Fruit fly (Drosophila melanogaster) whole organism, embryonic: ENCODE measurements around the gene Atg5.

Experiments
- Ada2b ChIP-seq: fragments of 200-800 bp; sonication (Bioruptor generic); IDR thresholded peaks from 2 replicates; pipeline ENCODE4 v1.3.6; 2022; ENCODE audit warnings: missing biosample characterization, missing genetic modification characterization
- Atf-2 ChIP-seq: fragments of 200-800 bp; sonication (Bioruptor generic); optimal IDR thresholded peaks from 2 replicates; lab custom pipeline; 2016; ENCODE audit warnings: missing biosample characterization, missing genetic modification characterization
- Atf6 ChIP-seq: fragments of 200-800 bp; sonication (Bioruptor generic); IDR thresholded peaks from 2 replicates; pipeline ENCODE4 v1.3.6; 2022; ENCODE audit warnings: missing biosample characterization, missing genetic modification characterization
- Blimp-1 ChIP-seq: fragments of 200-800 bp; sonication (Bioruptor generic); optimal IDR thresholded peaks from 3 replicates; lab custom pipeline; 2018; ENCODE audit warnings: missing biosample characterization, missing genetic modification characterization, mild to moderate bottlenecking, moderate library complexity, missing genetic modification reagents
- CG10462 ChIP-seq: fragments of 200-800 bp; sonication (Bioruptor generic); optimal IDR thresholded peaks from 2 replicates; lab custom pipeline; 2016; ENCODE audit warnings: missing biosample characterization, missing genetic modification characterization
- CG11247 ChIP-seq: fragments of 200-800 bp; sonication (Bioruptor generic); IDR thresholded peaks from 2 replicates; pipeline ENCODE4 v1.3.6; 2022; ENCODE audit warnings: missing biosample characterization, missing genetic modification characterization
- CG11560 ChIP-seq: fragments of 200-800 bp; sonication (Bioruptor generic); IDR thresholded peaks from 3 replicates; pipeline ENCODE4 v1.3.6; 2022; ENCODE audit warnings: missing biosample characterization, missing genetic modification characterization
- CG12071 ChIP-seq: fragments of 200-800 bp; sonication (Bioruptor generic); optimal IDR thresholded peaks from 3 replicates; lab custom pipeline; 2018; ENCODE audit warnings: missing biosample characterization, mild to moderate bottlenecking, missing genetic modification characterization
- CG12155 ChIP-seq: fragments of 200-800 bp; sonication (Bioruptor generic); optimal IDR thresholded peaks from 3 replicates; lab custom pipeline; 2016; ENCODE audit warnings: missing biosample characterization, missing genetic modification characterization
- CG14050 ChIP-seq: fragments of 200-800 bp; sonication (Bioruptor generic); IDR thresholded peaks from 3 replicates; pipeline ENCODE4 v1.3.6; 2022; ENCODE audit warnings: missing biosample characterization, missing genetic modification characterization
- CG14441 ChIP-seq: fragments of 200-800 bp; sonication (Bioruptor generic); IDR thresholded peaks from 2 replicates; pipeline ENCODE4 v1.3.6; 2022; ENCODE audit warnings: missing biosample characterization, missing genetic modification characterization
- CG1529 ChIP-seq: fragments of 200-800 bp; sonication (Bioruptor generic); optimal IDR thresholded peaks from 3 replicates; lab custom pipeline; 2018; ENCODE audit warnings: missing biosample characterization, missing genetic modification characterization
- CG15479 ChIP-seq: fragments of 200-800 bp; sonication (Bioruptor generic); optimal IDR thresholded peaks from 3 replicates; lab custom pipeline; 2019; ENCODE audit warnings: missing biosample characterization, mild to moderate bottlenecking, missing genetic modification characterization, moderate library complexity
- CG15514 ChIP-seq: fragments of 200-800 bp; sonication (Bioruptor generic); optimal IDR thresholded peaks from 3 replicates; lab custom pipeline; 2017; ENCODE audit warnings: missing biosample characterization, missing genetic modification characterization, mild to moderate bottlenecking, moderate library complexity, missing genetic modification reagents
- CG16813 ChIP-seq: fragments of 200-800 bp; sonication (Bioruptor generic); IDR thresholded peaks from 3 replicates; pipeline ENCODE4 v1.3.6; 2022; ENCODE audit warnings: missing biosample characterization, missing genetic modification characterization; ENCODE audit not compliant: partially characterized antibody
- CG17829 ChIP-seq: fragments of 200-800 bp; optimal IDR thresholded peaks from 2 replicates; lab custom pipeline; 2019; ENCODE audit warnings: missing biosample characterization, mild to moderate bottlenecking, missing genetic modification characterization, moderate library complexity
- CG3995 ChIP-seq: fragments of 200-800 bp; sonication (Bioruptor generic); optimal IDR thresholded peaks from 3 replicates; lab custom pipeline; 2016; ENCODE audit warnings: missing biosample characterization, missing genetic modification characterization
- CG4360 ChIP-seq: fragments of 200-800 bp; sonication (Bioruptor generic); IDR thresholded peaks from 2 replicates; pipeline ENCODE4 v1.3.6; 2022; ENCODE audit warnings: missing biosample characterization, missing genetic modification characterization
- CG6175 ChIP-seq: fragments of 200-800 bp; sonication (Bioruptor generic); IDR thresholded peaks from 3 replicates; pipeline ENCODE4 v1.3.6; 2022; ENCODE audit warnings: missing biosample characterization, missing genetic modification characterization
- CG6683 ChIP-seq: fragments of 200-800 bp; sonication (Bioruptor generic); optimal IDR thresholded peaks from 2 replicates; lab custom pipeline; 2017; ENCODE audit warnings: missing biosample characterization, mild to moderate bottlenecking, missing genetic modification characterization, missing genetic modification reagents
- CG6813 ChIP-seq: fragments of 200-800 bp; sonication (Bioruptor generic); optimal IDR thresholded peaks from 2 replicates; lab custom pipeline; 2017; ENCODE audit warnings: missing biosample characterization, missing genetic modification characterization, mild to moderate bottlenecking, moderate library complexity, missing genetic modification reagents
- CG7271 ChIP-seq: fragments of 200-800 bp; sonication (Bioruptor generic); optimal IDR thresholded peaks from 2 replicates; lab custom pipeline; 2018; ENCODE audit warnings: missing biosample characterization, mild to moderate bottlenecking, missing genetic modification characterization, moderate library complexity
- CG7372 ChIP-seq: fragments of 200-800 bp; sonication (Bioruptor generic); IDR thresholded peaks from 2 replicates; pipeline ENCODE4 v1.3.6; 2022; ENCODE audit warnings: missing biosample characterization, missing genetic modification characterization
- CG7839 ChIP-seq: fragments of 200-800 bp; sonication (Bioruptor generic); optimal IDR thresholded peaks from 3 replicates; lab custom pipeline; 2018; ENCODE audit warnings: missing biosample characterization, mild to moderate bottlenecking, missing genetic modification characterization, moderate library complexity
- CG8478 ChIP-seq: fragments of >200 bp; optimal IDR thresholded peaks from 2 replicates; lab custom pipeline; 2018
- CG8944 ChIP-seq: fragments of 200-800 bp; sonication (Bioruptor generic); optimal IDR thresholded peaks from 3 replicates; lab custom pipeline; 2016; ENCODE audit warnings: missing biosample characterization, missing genetic modification characterization
- CG9727 ChIP-seq: fragments of 200-800 bp; sonication (Bioruptor generic); optimal IDR thresholded peaks from 3 replicates; lab custom pipeline; 2017; ENCODE audit warnings: missing biosample characterization, mild to moderate bottlenecking, missing genetic modification characterization
- CG9932 ChIP-seq: fragments of 200-800 bp; sonication (Bioruptor generic); IDR thresholded peaks from 2 replicates; pipeline ENCODE4 v1.3.6; 2022; ENCODE audit warnings: missing biosample characterization, missing genetic modification characterization
- Dek ChIP-seq: fragments of 200-800 bp; sonication (Bioruptor generic); optimal IDR thresholded peaks from 3 replicates; lab custom pipeline; 2019; ENCODE audit warnings: missing biosample characterization, mild to moderate bottlenecking, missing genetic modification characterization, moderate library complexity
- MBD-R2 ChIP-seq: fragments of 200-800 bp; sonication (Bioruptor generic); IDR thresholded peaks from 2 replicates; pipeline ENCODE4 v1.3.6; 2022; ENCODE audit warnings: missing biosample characterization, missing genetic modification characterization
- Max ChIP-seq: fragments of 200-800 bp; sonication (Bioruptor generic); optimal IDR thresholded peaks from 2 replicates; lab custom pipeline; 2016; ENCODE audit warnings: missing biosample characterization, mild to moderate bottlenecking, missing genetic modification characterization
- NFAT ChIP-seq: fragments of 200-800 bp; sonication (Bioruptor generic); IDR thresholded peaks from 2 replicates; pipeline ENCODE4 v1.3.6; 2022; ENCODE audit warnings: missing biosample characterization, missing genetic modification characterization
- Six4 ChIP-seq: fragments of 200-800 bp; sonication (Bioruptor generic); optimal IDR thresholded peaks from 2 replicates; lab custom pipeline; 2016; ENCODE audit warnings: missing biosample characterization, missing genetic modification characterization
- Spps ChIP-seq: fragments of 200-800 bp; sonication (Bioruptor generic); optimal IDR thresholded peaks from 2 replicates; lab custom pipeline; 2018; ENCODE audit warnings: missing biosample characterization, mild to moderate bottlenecking, missing genetic modification characterization
- Tbp ChIP-seq: fragments of >200 bp; optimal IDR thresholded peaks from 2 replicates; lab custom pipeline; 2018; ENCODE audit warnings: missing biosample characterization, missing genetic modification characterization
- cas ChIP-seq: fragments of 200-800 bp; sonication (Bioruptor generic); IDR thresholded peaks from 2 replicates; pipeline ENCODE4 v1.3.6; 2022; ENCODE audit warnings: missing biosample characterization, missing genetic modification characterization
- cg ChIP-seq: fragments of 200-800 bp; sonication (Bioruptor generic); optimal IDR thresholded peaks from 3 replicates; lab custom pipeline; 2019; ENCODE audit warnings: missing biosample characterization, mild to moderate bottlenecking, missing genetic modification characterization, moderate library complexity
- emc ChIP-seq: fragments of 200-800 bp; sonication (Bioruptor generic); optimal IDR thresholded peaks from 2 replicates; lab custom pipeline; 2016; ENCODE audit warnings: missing biosample characterization, missing genetic modification characterization
- fd64A ChIP-seq: fragments of 200-800 bp; sonication (Bioruptor generic); optimal IDR thresholded peaks from 3 replicates; lab custom pipeline; 2018; ENCODE audit warnings: missing biosample characterization, mild to moderate bottlenecking, missing genetic modification characterization
- fru ChIP-seq: fragments of >200 bp; optimal IDR thresholded peaks from 2 replicates; lab custom pipeline; 2017
- ham ChIP-seq: fragments of 200-800 bp; sonication (Bioruptor generic); IDR thresholded peaks from 2 replicates; pipeline ENCODE4 v1.3.6; 2022; ENCODE audit warnings: missing biosample characterization, missing genetic modification characterization
- lilli ChIP-seq: fragments of 200-800 bp; sonication (Bioruptor generic); optimal IDR thresholded peaks from 3 replicates; lab custom pipeline; 2016; ENCODE audit warnings: missing biosample characterization, missing genetic modification characterization
- mirr ChIP-seq: fragments of 200-800 bp; sonication (Bioruptor generic); optimal IDR thresholded peaks from 3 replicates; lab custom pipeline; 2018; ENCODE audit warnings: missing biosample characterization, mild to moderate bottlenecking, missing genetic modification characterization
- oc ChIP-seq: fragments of 200-800 bp; sonication (Bioruptor generic); optimal IDR thresholded peaks from 2 replicates; lab custom pipeline; 2018; ENCODE audit warnings: missing biosample characterization, mild to moderate bottlenecking, missing genetic modification characterization, moderate library complexity
- salm ChIP-seq: fragments of 200-800 bp; sonication (Bioruptor generic); optimal IDR thresholded peaks from 2 replicates; lab custom pipeline; 2018; ENCODE audit warnings: missing biosample characterization, mild to moderate bottlenecking, missing genetic modification characterization
- sna ChIP-seq: fragments of 200-800 bp; sonication (Bioruptor generic); IDR thresholded peaks from 2 replicates; pipeline ENCODE4 v1.3.6; 2022; ENCODE audit warnings: missing biosample characterization, missing genetic modification characterization; ENCODE audit not compliant: partially characterized antibody
- so ChIP-seq: fragments of 200-800 bp; sonication (Bioruptor generic); IDR thresholded peaks from 3 replicates; pipeline ENCODE4 v1.3.6; 2022; ENCODE audit warnings: missing biosample characterization, missing genetic modification characterization
- trh ChIP-seq: fragments of 200-800 bp; sonication (Bioruptor generic); optimal IDR thresholded peaks from 2 replicates; lab custom pipeline; 2016; ENCODE audit warnings: missing biosample characterization, missing genetic modification characterization
- tup ChIP-seq: fragments of 200-800 bp; sonication (Bioruptor generic); optimal IDR thresholded peaks from 2 replicates; lab custom pipeline; 2016; ENCODE audit warnings: missing biosample characterization, mild to moderate bottlenecking, missing genetic modification characterization, moderate library complexity
- vfl ChIP-seq: fragments of 200-800 bp; sonication (Bioruptor generic); optimal IDR thresholded peaks from 2 replicates; lab custom pipeline; 2016; ENCODE audit warnings: missing biosample characterization, missing genetic modification characterization

The Atg5 gene

DNA sequence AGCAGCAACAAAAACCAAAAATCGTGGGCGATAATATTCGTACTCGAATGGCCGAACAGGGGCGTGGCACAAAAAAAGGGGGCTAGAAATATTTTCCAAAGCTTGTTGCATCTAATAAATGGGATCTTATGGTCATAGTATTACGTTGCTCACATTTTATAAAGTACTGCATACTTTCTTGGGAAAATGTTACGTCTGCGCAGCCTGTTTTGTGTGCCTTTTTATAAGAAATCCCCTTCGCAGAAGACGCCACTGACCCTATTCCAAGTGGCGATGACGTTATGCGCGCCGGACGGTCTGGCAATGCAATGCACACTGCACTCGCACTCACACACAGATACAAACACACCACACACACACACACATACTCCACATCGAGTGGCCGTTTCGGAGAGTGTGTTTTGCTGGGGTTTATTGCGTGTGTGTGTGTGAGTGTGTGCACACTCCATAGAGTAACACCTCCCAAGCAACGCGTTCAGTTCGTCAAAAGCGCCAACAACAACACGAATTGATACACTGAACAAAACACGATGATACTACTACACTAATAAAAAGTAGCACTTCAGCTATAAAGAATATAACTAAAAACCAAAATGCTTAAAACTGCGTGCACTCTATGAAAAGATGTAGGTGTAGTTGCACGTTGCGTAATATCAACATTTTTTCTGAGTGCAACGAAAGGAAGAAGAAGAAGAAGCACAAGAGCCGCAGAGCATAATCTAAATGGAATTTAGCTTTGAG lies 30.3 kb downstream of the Atg5 start (continued):
- TF ChIP-seq Max (GFP tag; lab: Kevin White, UChicago) (peak; percentile 33), NFAT (GFP tag; lab: Robert Waterston, UW) (peak; percentile 34; the same call in 1 of the 2 replicates), CG6813 (GFP tag; lab: Kevin White, UChicago) (peak; percentile 68), ham (0 out of 2 replicates have a peak, but pooled peaks have one; percentile 36), Spps (tag; lab: Kevin White, UChicago) (peak; percentile 79), CG15479 (GFP tag; lab: Kevin White, UChicago) (no peak), CG14050 (GFP tag; lab: Robert Waterston, UW) (peak; percentile 74), CG6683 (GFP tag; lab: Kevin White, UChicago) (no peak), Ada2b (GFP tag; lab: Robert Waterston, UW) (peak; percentile 67), CG6175 (no peak; the same call in 2 of the 3 replicates), CG9727 (GFP tag; lab: Kevin White, UChicago) (peak; percentile 75), CG7271 (tag; lab: Kevin White, UChicago) (peak; percentile 55), CG12155 (GFP tag; lab: Kevin White, UChicago) (peak; percentile 34), mirr (GFP tag; lab: Kevin White, UChicago) (no peak), CG11247 (GFP tag; lab: Robert Waterston, UW) (peak; percentile 54), CG4360 (peak; percentile 75), CG10462 (GFP tag; lab: Kevin White, UChicago) (peak; percentile 79), fru (lab: Kevin White, UChicago) (no peak), CG15514 (GFP tag; lab: Kevin White, UChicago) (no peak), tup (GFP tag; lab: Kevin White, UChicago) (peak; percentile 56), cg (GFP tag; lab: Kevin White, UChicago) (peak; percentile 70), CG16813 (GFP tag; lab: Robert Waterston, UW) (no peak), fd64A (GFP tag; lab: Kevin White, UChicago) (peak; percentile 56), salm (peak; percentile 75), MBD-R2 (GFP tag; lab: Robert Waterston, UW) (no peak), Blimp-1 (GFP tag; lab: Kevin White, UChicago) (peak; percentile 84), trh (GFP tag; lab: Kevin White, UChicago) (peak; percentile 38), CG1529 (GFP tag; lab: Kevin White, UChicago) (peak; percentile 76), vfl (GFP tag; lab: Kevin White, UChicago) (no peak), Dek (tag; lab: Kevin White, UChicago) (peak; percentile 14), CG8478 (lab: Kevin White, UChicago) (peak; percentile 6), CG7372 (peak; percentile 72), CG14441 (GFP tag; lab: Robert Waterston, UW) (peak; percentile 72), CG9932 (GFP tag; lab: Robert Waterston, UW) (no peak), CG8944 (GFP tag; lab: Kevin White, UChicago) (peak; percentile 81), cas (GFP tag; lab: Robert Waterston, UW) (0 out of 2 replicates have a peak, but pooled peaks have one; percentile 35), Atf6 (GFP tag; lab: Robert Waterston, UW) (no peak), emc (GFP tag; lab: Kevin White, UChicago) (peak; percentile 57), Atf-2 (peak; percentile 86), so (GFP tag; lab: Robert Waterston, UW) (peak; percentile 64; the same call in 1 of the 3 replicates), CG12071 (GFP tag; lab: Kevin White, UChicago) (peak; percentile 77), CG11560 (tag; lab: Robert Waterston, UW) (peak; percentile 5; the same call in 1 of the 3 replicates), CG3995 (GFP tag; lab: Kevin White, UChicago) (no peak), Tbp (GFP tag; lab: Kevin White, UChicago) (no peak), lilli (peak; percentile 33), oc (peak; percentile 79), sna (GFP tag; lab: Robert Waterston, UW) (no peak), CG17829 (tag; lab: Kevin White, UChicago) (peak; percentile 84), CG7839 (tag; lab: Kevin White, UChicago) (peak; percentile 85), Six4 (GFP tag; lab: Kevin White, UChicago) (peak; percentile 66)
